Worm (Caenorhabditis elegans): ENCODE measurements around the gene C35C5.10.

DNA sequence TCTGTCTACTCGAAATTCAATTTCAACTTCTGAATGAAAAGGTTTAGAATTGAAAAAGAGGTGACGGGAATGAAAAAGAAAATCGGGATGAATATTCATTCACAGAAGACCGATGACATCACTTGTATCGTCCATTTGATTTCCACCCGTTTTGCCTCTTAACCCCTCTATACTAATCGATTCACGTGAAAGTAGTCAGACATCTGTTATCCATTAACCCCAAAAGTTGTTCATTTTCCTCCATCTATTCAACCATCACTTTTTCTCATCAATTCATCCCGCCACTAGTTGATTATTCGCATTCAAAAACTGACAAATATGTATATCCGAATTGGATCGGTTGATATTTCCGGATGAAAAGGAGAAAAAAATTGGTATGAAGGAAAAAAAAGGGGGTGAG, 36.5 kb downstream of the C35C5.10 start:
- TF ChIP-seq flt-1 (GFP tag; IDR thresholded peaks at IDR 0.05) (no peak), T22C8.4 (GFP tag; IDR thresholded peaks at IDR 0.05) (no peak), klf-2 (GFP tag; conservative IDR thresholded peaks at IDR 0.05) (no peak), ztf-29 (GFP tag; IDR thresholded peaks at IDR 0.05) (no peak), med-1 (GFP tag; optimal IDR thresholded peaks at IDR 0.05; ENCODE audit: insufficient read depth) (no peak), cog-1 (tag; optimal IDR thresholded peaks at IDR 0.05) (no peak), tab-1 (GFP tag; IDR thresholded peaks at IDR 0.05) (no peak), ref-1 (GFP tag; conservative IDR thresholded peaks at IDR 0.05) (no peak)

All from whole organism, midembryonic.